Worm (Caenorhabditis elegans) whole organism, L2 larva: ENCODE measurements around the gene R12B2.6.

Source experiments
- C34F6.9 ChIP-seq: fragments of 150-350 bp; optimal IDR thresholded peaks from 2 replicates; lab custom pipeline; 2014; ENCODE audit warnings: missing biosample characterization, missing genetic modification characterization
- F13H6.1 ChIP-seq: sonication (generic microtip); optimal IDR thresholded peaks from 2 replicates; lab custom pipeline; 2016; ENCODE audit warnings: missing genetic modification characterization, missing compliant biosample characterization
- R02D3.7 ChIP-seq: fragments of 150-350 bp; optimal IDR thresholded peaks from 2 replicates; lab custom pipeline; 2014; ENCODE audit warnings: missing biosample characterization, missing genetic modification characterization
- Y55F3AM.14 ChIP-seq: fragments of 200-800 bp; sonication (Bioruptor generic); optimal IDR thresholded peaks from 2 replicates; lab custom pipeline; 2018; ENCODE audit warnings: mild to moderate bottlenecking, missing genetic modification characterization, missing compliant biosample characterization
- ZK546.5 ChIP-seq: sonication (generic microtip); optimal IDR thresholded peaks from 2 replicates; lab custom pipeline; 2017; ENCODE audit warnings: missing biosample characterization, missing genetic modification characterization
- alr-1 ChIP-seq: fragments of 150-350 bp; optimal IDR thresholded peaks from 2 replicates; lab custom pipeline; 2014; ENCODE audit warnings: missing biosample characterization, missing genetic modification characterization
- aly-2 ChIP-seq: fragments of 150-350 bp; optimal IDR thresholded peaks from 2 replicates; lab custom pipeline; 2014; ENCODE audit warnings: missing biosample characterization, missing genetic modification characterization
- ama-1 ChIP-seq: fragments of 150-350 bp; optimal IDR thresholded peaks from 2 replicates; lab custom pipeline; 2018; ENCODE audit warnings: inconsistent platforms
- blmp-1 ChIP-seq: sonication (generic microtip); optimal IDR thresholded peaks from 2 replicates; lab custom pipeline; 2017; ENCODE audit warnings: missing genetic modification characterization, mild to moderate bottlenecking, missing compliant biosample characterization, antibody characterized with exemption, moderate library complexity; ENCODE audit not compliant: insufficient read depth
- ceh-16 ChIP-seq: fragments of 150-350 bp; optimal IDR thresholded peaks from 2 replicates; lab custom pipeline; 2014; ENCODE audit warnings: missing biosample characterization, missing genetic modification characterization
- crh-2 ChIP-seq: sonication (generic microtip); optimal IDR thresholded peaks from 2 replicates; lab custom pipeline; 2017; ENCODE audit warnings: missing biosample characterization, missing genetic modification characterization
- dmd-4 ChIP-seq: sonication (generic microtip); optimal IDR thresholded peaks from 2 replicates; lab custom pipeline; 2017; ENCODE audit warnings: missing biosample characterization, missing genetic modification characterization
- egl-27 ChIP-seq: sonication (generic microtip); optimal IDR thresholded peaks from 3 replicates; lab custom pipeline; 2017; ENCODE audit warnings: missing biosample characterization, missing genetic modification reagents, missing genetic modification characterization
- elt-1 ChIP-seq: fragments of 150-350 bp; optimal IDR thresholded peaks from 2 replicates; lab custom pipeline; 2014; ENCODE audit warnings: missing biosample characterization, missing genetic modification characterization
- elt-3 ChIP-seq: sonication (generic microtip); optimal IDR thresholded peaks from 2 replicates; lab custom pipeline; 2017; ENCODE audit warnings: missing biosample characterization, missing genetic modification characterization
- fos-1 ChIP-seq: fragments of 150-350 bp; optimal IDR thresholded peaks from 2 replicates; lab custom pipeline; 2014; ENCODE audit warnings: missing biosample characterization, missing genetic modification characterization
- gmeb-1 ChIP-seq: fragments of 150-350 bp; optimal IDR thresholded peaks from 2 replicates; lab custom pipeline; 2014; ENCODE audit warnings: missing biosample characterization, missing genetic modification characterization
- lin-11 ChIP-seq: fragments of 150-350 bp; sonication (generic microtip); optimal IDR thresholded peaks from 2 replicates; lab custom pipeline; 2014; ENCODE audit warnings: missing biosample characterization, missing genetic modification characterization, inconsistent platforms, mixed read lengths
- lin-13 ChIP-seq: fragments of 150-350 bp; optimal IDR thresholded peaks from 2 replicates; lab custom pipeline; 2014; ENCODE audit warnings: missing biosample characterization, missing genetic modification reagents, missing genetic modification characterization
- lin-39 ChIP-seq: fragments of 150-350 bp; optimal IDR thresholded peaks from 2 replicates; lab custom pipeline; 2014; ENCODE audit warnings: missing biosample characterization, missing genetic modification reagents, missing genetic modification characterization
- lsy-2 ChIP-seq, 2 experiments: fragments of 150-350 bp in 1 of 2; sonication (generic microtip) in 1 of 2; optimal IDR thresholded peaks; 2 replicates each; lab custom pipeline; 2014 to 2017; ENCODE audit warnings: missing biosample characterization in 2 of 2, missing genetic modification characterization in 2 of 2
- mbf-1 ChIP-seq: sonication (generic microtip); optimal IDR thresholded peaks from 2 replicates; lab custom pipeline; 2017; ENCODE audit warnings: missing biosample characterization, missing genetic modification characterization
- mdl-1 ChIP-seq, 2 experiments: fragments of 150-350 bp in 1 of 2; sonication (generic microtip) in 1 of 2; optimal IDR thresholded peaks; 2 replicates each; lab custom pipeline; 2017; ENCODE audit warnings: missing biosample characterization in 2 of 2, missing genetic modification characterization in 2 of 2
- nhr-10 ChIP-seq: sonication (generic microtip); optimal IDR thresholded peaks from 2 replicates; lab custom pipeline; 2017; ENCODE audit warnings: missing biosample characterization, missing genetic modification characterization
- nhr-11 ChIP-seq: fragments of 150-350 bp; optimal IDR thresholded peaks from 2 replicates; lab custom pipeline; 2014; ENCODE audit warnings: missing biosample characterization, missing genetic modification characterization
- nhr-12 ChIP-seq: fragments of 150-350 bp; optimal IDR thresholded peaks from 2 replicates; lab custom pipeline; 2014; ENCODE audit warnings: missing biosample characterization, missing genetic modification characterization
- nhr-129 ChIP-seq: fragments of 150-350 bp; optimal IDR thresholded peaks from 2 replicates; lab custom pipeline; 2014; ENCODE audit warnings: missing biosample characterization, missing genetic modification characterization
- nhr-21 ChIP-seq: fragments of 150-350 bp; optimal IDR thresholded peaks from 2 replicates; lab custom pipeline; 2014; ENCODE audit warnings: missing biosample characterization, missing genetic modification characterization
- nhr-23 ChIP-seq: fragments of 150-350 bp; optimal IDR thresholded peaks from 2 replicates; lab custom pipeline; 2014; ENCODE audit warnings: missing biosample characterization, missing genetic modification reagents, missing genetic modification characterization
- nhr-237 ChIP-seq: fragments of 150-350 bp; optimal IDR thresholded peaks from 2 replicates; lab custom pipeline; 2014; ENCODE audit warnings: missing biosample characterization, missing genetic modification characterization
- nhr-25 ChIP-seq: fragments of 150-350 bp; sonication (generic microtip); optimal IDR thresholded peaks from 3 replicates; lab custom pipeline; 2014; ENCODE audit warnings: missing biosample characterization, missing genetic modification characterization
- nhr-6 ChIP-seq: fragments of 150-350 bp; optimal IDR thresholded peaks from 2 replicates; lab custom pipeline; 2014; ENCODE audit warnings: missing biosample characterization, missing genetic modification characterization
- nhr-77 ChIP-seq: fragments of 150-350 bp; optimal IDR thresholded peaks from 2 replicates; lab custom pipeline; 2014; ENCODE audit warnings: missing biosample characterization, missing genetic modification characterization
- peb-1 ChIP-seq: fragments of 150-350 bp; optimal IDR thresholded peaks from 2 replicates; lab custom pipeline; 2014; ENCODE audit warnings: missing biosample characterization, missing genetic modification characterization
- sem-4 ChIP-seq: fragments of 150-350 bp; optimal IDR thresholded peaks from 2 replicates; lab custom pipeline; 2014; ENCODE audit warnings: missing biosample characterization, missing genetic modification reagents, missing genetic modification characterization
- skn-1 ChIP-seq: sonication (generic microtip); optimal IDR thresholded peaks from 2 replicates; lab custom pipeline; 2017; ENCODE audit warnings: missing biosample characterization, missing genetic modification characterization
- sma-3 ChIP-seq: sonication (generic microtip); optimal IDR thresholded peaks from 2 replicates; lab custom pipeline; 2016; ENCODE audit warnings: missing genetic modification reagents, missing genetic modification characterization, missing compliant biosample characterization
- sma-9 ChIP-seq, 2 experiments: fragments of 150-350 bp in 1 of 2; sonication (generic microtip) in 1 of 2; optimal IDR thresholded peaks; 2 replicates each; lab custom pipeline; 2014 to 2016; ENCODE audit warnings: missing genetic modification characterization in 2 of 2, mild to moderate bottlenecking in 1 of 2, missing biosample characterization in 1 of 2, missing compliant biosample characterization in 1 of 2, missing genetic modification reagents in 1 of 2, moderate library complexity in 1 of 2
- snpc-4 ChIP-seq: fragments of 150-350 bp; optimal IDR thresholded peaks from 2 replicates; lab custom pipeline; 2014; ENCODE audit warnings: missing biosample characterization, missing genetic modification characterization
- unc-39 ChIP-seq: fragments of 150-350 bp; optimal IDR thresholded peaks from 2 replicates; lab custom pipeline; 2014; ENCODE audit warnings: missing biosample characterization, missing genetic modification characterization
- unc-55 ChIP-seq: fragments of 150-350 bp; sonication (generic microtip); optimal IDR thresholded peaks from 3 replicates; lab custom pipeline; 2014; ENCODE audit warnings: missing biosample characterization, missing genetic modification reagents, missing genetic modification characterization
- unc-62 ChIP-seq: fragments of 150-350 bp; optimal IDR thresholded peaks from 2 replicates; lab custom pipeline; 2014; ENCODE audit warnings: missing biosample characterization, missing genetic modification reagents, missing genetic modification characterization
- zag-1 ChIP-seq: fragments of 150-350 bp; optimal IDR thresholded peaks from 2 replicates; lab custom pipeline; 2014; ENCODE audit warnings: missing biosample characterization, missing genetic modification characterization
- ztf-1 ChIP-seq: fragments of 200-800 bp; sonication (Bioruptor generic); conservative IDR thresholded peaks from 2 replicates; pipeline ENCODE4 v1.3.6; 2022; ENCODE audit warnings: missing genetic modification characterization, missing compliant biosample characterization
- ztf-11 ChIP-seq: sonication (generic microtip); optimal IDR thresholded peaks from 2 replicates; lab custom pipeline; 2017; ENCODE audit warnings: missing biosample characterization, missing genetic modification characterization
- ztf-4 ChIP-seq: fragments of 150-350 bp; optimal IDR thresholded peaks from 2 replicates; lab custom pipeline; 2014; ENCODE audit warnings: missing biosample characterization, missing genetic modification characterization

Gene R12B2.6

ce11 chrIII:5794982-5795381 lies 39.0 kb downstream of the R12B2.6 start:
- TF ChIP-seq zag-1 (tag; lab: Kevin White, UChicago): no peak
- TF ChIP-seq R02D3.7: no peak
- no peak for TF ChIP-seq unc-62
- TF ChIP-seq snpc-4: no peak
- no peak for TF ChIP-seq fos-1 (tag; lab: Kevin White, UChicago)
- TF ChIP-seq nhr-11 (tag; lab: Kevin White, UChicago): no peak
- no peak for TF ChIP-seq nhr-6 (tag; lab: Kevin White, UChicago)
- no peak for TF ChIP-seq ama-1 (lab: Kevin White, UChicago)
- no peak for TF ChIP-seq nhr-23
- TF ChIP-seq lin-39 (tag; lab: Kevin White, UChicago): no peak
- TF ChIP-seq mbf-1 (tag; lab: Kevin White, UChicago): no peak
- no peak for TF ChIP-seq unc-39
- no peak for TF ChIP-seq nhr-21
- no peak for TF ChIP-seq ztf-11
- no peak for TF ChIP-seq sem-4 (tag; lab: Kevin White, UChicago)
- no peak for TF ChIP-seq nhr-129
- no peak for TF ChIP-seq unc-55 (GFP tag; lab: Kevin White, UChicago)

ce11 chrIII:5790550-5790949 lies 43.4 kb downstream of the R12B2.6 start, which contains the start of gene rev-3:
rev-3 (minus strand) TSS chrIII:5790650.
- TF ChIP-seq sem-4 (tag; lab: Kevin White, UChicago) (no peak), Y55F3AM.14 (no peak), blmp-1 (no peak), lin-13 (GFP tag; lab: Kevin White, UChicago) (no peak), mdl-1 (tag; optimal IDR thresholded peaks at IDR 0.05; lab: Kevin White, UChicago) (no peak), crh-2 (tag; lab: Kevin White, UChicago) (no peak), ama-1 (lab: Kevin White, UChicago) (no peak)
- TF ChIP-seq, all 48 proteins: peak for 0

DNA sequence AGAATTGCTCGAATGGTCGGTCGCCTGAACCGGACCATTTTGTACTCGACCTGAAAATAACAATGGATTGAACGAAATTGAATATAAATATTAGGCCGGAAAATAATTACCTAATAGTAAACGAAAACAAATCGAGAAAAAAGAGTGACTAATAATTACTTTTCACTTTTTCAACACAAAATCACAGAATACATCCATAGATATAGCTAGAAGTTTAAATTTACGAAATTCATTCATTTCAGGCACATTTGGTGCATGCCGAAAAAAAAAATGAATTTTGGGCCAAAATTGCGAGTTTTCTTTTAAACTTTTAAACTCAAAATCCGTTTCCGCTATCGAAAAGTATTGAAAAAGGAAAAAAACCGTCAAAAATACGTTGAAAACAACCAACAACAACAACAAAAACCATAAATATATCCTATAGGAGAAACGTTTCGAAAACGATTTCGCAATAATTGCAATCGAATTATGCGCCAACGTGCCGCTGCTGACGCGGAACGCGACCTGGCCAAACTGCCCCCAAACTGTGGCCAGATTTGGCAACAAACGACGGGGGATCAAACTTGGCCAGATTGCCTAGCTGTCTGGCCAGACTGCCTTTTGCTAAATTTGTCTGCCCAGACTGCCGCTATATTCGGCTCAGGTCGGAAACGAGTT lies 48.6 kb downstream of the R12B2.6 start, which contains the start of gene Y37B11A.3:
TSS of gene Y37B11A.3 (minus strand) at position 51 of the 657 bp plus-strand sequence.
- TF ChIP-seq Y55F3AM.14: no peak
- TF ChIP-seq lsy-2 (tag; optimal IDR thresholded peaks at IDR 0.05; lab: Kevin White, UChicago): peak; percentile 81 to 83
- peak; percentile 15 for TF ChIP-seq snpc-4
- peak; percentile 71 for TF ChIP-seq nhr-129
- TF ChIP-seq ztf-1 (GFP tag; lab: Robert Waterston, UW): no peak
- no peak for TF ChIP-seq nhr-237 (tag; lab: Kevin White, UChicago)
- peak; percentile 81 for TF ChIP-seq sma-9 (GFP tag; optimal IDR thresholded peaks at IDR 0.05; lab: Kevin White, UChicago)
- no peak for TF ChIP-seq sma-9 (tag; optimal IDR thresholded peaks at IDR 0.05; lab: Kevin White, UChicago)
- TF ChIP-seq ztf-11: no peak
- no peak for TF ChIP-seq nhr-77 (tag; lab: Kevin White, UChicago)
- TF ChIP-seq blmp-1: peak; percentile 19
- TF ChIP-seq ztf-4: peak; percentile 46
- no peak for TF ChIP-seq nhr-12
- TF ChIP-seq elt-3 (tag; lab: Kevin White, UChicago): no peak
- no peak for TF ChIP-seq nhr-6 (tag; lab: Kevin White, UChicago)
- TF ChIP-seq C34F6.9 (tag; lab: Kevin White, UChicago): peak; percentile 84
- no peak for TF ChIP-seq ceh-16 (tag; lab: Kevin White, UChicago)
- no peak for TF ChIP-seq alr-1 (tag; lab: Kevin White, UChicago)
- TF ChIP-seq elt-1 (tag; lab: Kevin White, UChicago): no peak
- peak; percentile 35 for TF ChIP-seq R02D3.7
- TF ChIP-seq nhr-23: no peak
- TF ChIP-seq crh-2 (tag; lab: Kevin White, UChicago): peak; percentile 63
- no peak for TF ChIP-seq peb-1
- TF ChIP-seq mbf-1 (tag; lab: Kevin White, UChicago): no peak
- TF ChIP-seq fos-1 (tag; lab: Kevin White, UChicago): peak; percentile 19
- TF ChIP-seq unc-39: no peak
- peak; percentile 67 for TF ChIP-seq lin-13 (GFP tag; lab: Kevin White, UChicago)
- TF ChIP-seq mdl-1 (tag; optimal IDR thresholded peaks at IDR 0.05; lab: Kevin White, UChicago): no peak
- TF ChIP-seq nhr-21: peak; percentile 55
- TF ChIP-seq aly-2 (tag; lab: Kevin White, UChicago): no peak
- TF ChIP-seq nhr-10 (tag; lab: Kevin White, UChicago): no peak
- peak; percentile 71 for TF ChIP-seq lin-11
- peak; percentile 27 for TF ChIP-seq egl-27 (tag; lab: Kevin White, UChicago)
- TF ChIP-seq ZK546.5 (tag; lab: Kevin White, UChicago): no peak
- peak; percentile 23 for TF ChIP-seq zag-1 (tag; lab: Kevin White, UChicago)
- TF ChIP-seq unc-62: no peak
- no peak for TF ChIP-seq lin-39 (tag; lab: Kevin White, UChicago)
- peak; percentile 81 for TF ChIP-seq sma-3 (GFP tag; lab: Kevin White, UChicago)
- peak; percentile 58 for TF ChIP-seq sem-4 (tag; lab: Kevin White, UChicago)
- peak; percentile 61 for TF ChIP-seq F13H6.1 (tag; lab: Kevin White, UChicago)
- no peak for TF ChIP-seq dmd-4 (tag; lab: Kevin White, UChicago)
- peak; percentile 84 for TF ChIP-seq gmeb-1 (tag; lab: Kevin White, UChicago)
- no peak for TF ChIP-seq skn-1 (tag; lab: Kevin White, UChicago)
- peak; percentile 82 for TF ChIP-seq unc-55 (GFP tag; lab: Kevin White, UChicago)
- TF ChIP-seq ama-1 (lab: Kevin White, UChicago): no peak
- peak; percentile 76 for TF ChIP-seq nhr-25 (tag; lab: Kevin White, UChicago)
